Worm (Caenorhabditis elegans): ENCODE results near the gene Y51A2A.5.
A peak's percentile ranks its signal among the peaks of the same experiment; 100 is the strongest.

Y51A2A.5 gene

ce11 chrV:18298506-18298905 is at the start of gene Y51A2A.5:
TSS of gene Y51A2A.5 (plus strand) at chrV:18298806.
- no peak for TF ChIP-seq che-1 (tag; optimal IDR thresholded peaks at IDR 0.05)
- no peak for TF ChIP-seq fkh-10 (GFP tag; optimal IDR thresholded peaks at IDR 0.05)
- no peak for TF ChIP-seq tbx-2 (tag; optimal IDR thresholded peaks at IDR 0.05)
- TF ChIP-seq unc-3 (GFP tag; conservative IDR thresholded peaks at IDR 0.05), result no peak
- no peak for TF ChIP-seq unc-3 (tag; optimal IDR thresholded peaks at IDR 0.05)
- no peak for TF ChIP-seq ceh-30 (tag; optimal IDR thresholded peaks at IDR 0.05)
- TF ChIP-seq ama-1 (optimal IDR thresholded peaks at IDR 0.05), result no peak
- no peak for TF ChIP-seq ceh-2 (tag; optimal IDR thresholded peaks at IDR 0.05)
- no peak for TF ChIP-seq ceh-14 (tag; optimal IDR thresholded peaks at IDR 0.05)
- no peak for TF ChIP-seq pax-1 (tag; optimal IDR thresholded peaks at IDR 0.05)
- TF ChIP-seq ceh-31 (tag; optimal IDR thresholded peaks at IDR 0.05), result no peak
- TF ChIP-seq zip-5 (tag; optimal IDR thresholded peaks at IDR 0.05), result no peak
- TF ChIP-seq sdc-2 (tag; optimal IDR thresholded peaks at IDR 0.05), result no peak
- TF ChIP-seq ceh-22 (tag; optimal IDR thresholded peaks at IDR 0.05), result no peak
- no peak for TF ChIP-seq odd-2 (tag; optimal IDR thresholded peaks at IDR 0.05)
- no peak for TF ChIP-seq dmd-4 (tag; optimal IDR thresholded peaks at IDR 0.05; ENCODE audit: borderline replicate concordance)
- TF ChIP-seq Y22D7AL.16 (tag; optimal IDR thresholded peaks at IDR 0.05), result no peak

ce11 chrV:18252239-18252638 is 46.4 kb upstream of the Y51A2A.5 start, which contains the start of gene R10E8.1:
TSS of gene R10E8.1 (minus strand) at chrV:18252416.
- TF ChIP-seq syd-9 (tag; optimal IDR thresholded peaks at IDR 0.05) (no peak), lim-6 (tag; optimal IDR thresholded peaks at IDR 0.05) (no peak), odd-2 (tag; optimal IDR thresholded peaks at IDR 0.05) (no peak), tbx-2 (tag; optimal IDR thresholded peaks at IDR 0.05) (no peak), elt-2 (tag; optimal IDR thresholded peaks at IDR 0.05) (peak; percentile 13), C08G9.2 (tag; optimal IDR thresholded peaks at IDR 0.05) (no peak), elt-4 (tag; optimal IDR thresholded peaks at IDR 0.05) (no peak)

ce11 chrV:18253494-18253893 is 45.1 kb upstream of the Y51A2A.5 start, which contains the start of gene R10E8.2:
TSS of gene R10E8.2 (plus strand) at chrV:18253794.
- no peak for TF ChIP-seq pqm-1 (tag; optimal IDR thresholded peaks at IDR 0.05)
- TF ChIP-seq hlh-8 (tag; optimal IDR thresholded peaks at IDR 0.05), result no peak
- no peak for TF ChIP-seq ceh-18 (tag; optimal IDR thresholded peaks at IDR 0.05)
- no peak for TF ChIP-seq odd-2 (tag; optimal IDR thresholded peaks at IDR 0.05)

- TF ChIP-seq pha-4 (tag; optimal IDR thresholded peaks at IDR 0.05) (no peak), pha-2 (tag; optimal IDR thresholded peaks at IDR 0.05) (no peak), lim-6 (tag; optimal IDR thresholded peaks at IDR 0.05) (no peak), pag-3 (tag; optimal IDR thresholded peaks at IDR 0.05; ENCODE audit: borderline replicate concordance) (no peak), C38D4.7 (GFP tag; optimal IDR thresholded peaks at IDR 0.05) (no peak), nfya-1 (tag; optimal IDR thresholded peaks at IDR 0.05) (no peak), sdc-2 (tag; optimal IDR thresholded peaks at IDR 0.05) (no peak)
Measured at ce11 chrV:18254483-18254882, 44.1 kb upstream of the Y51A2A.5 start, which contains the start of gene R10E8.5. TSS of gene R10E8.5 (plus strand) at chrV:18254783.

- TF ChIP-seq F13H6.1 (tag; optimal IDR thresholded peaks at IDR 0.05) (no peak), fax-1 (tag; optimal IDR thresholded peaks at IDR 0.05) (no peak), fkh-6 (tag; optimal IDR thresholded peaks at IDR 0.05) (no peak), pax-1 (tag; optimal IDR thresholded peaks at IDR 0.05) (no peak), sox-2 (GFP tag; IDR thresholded peaks at IDR 0.05) (no peak), hlh-30 (tag; optimal IDR thresholded peaks at IDR 0.05; ENCODE audit: insufficient read depth) (no peak), ama-1 (optimal IDR thresholded peaks at IDR 0.05) (no peak), ets-4 (tag; optimal IDR thresholded peaks at IDR 0.05) (no peak), pqm-1 (tag; optimal IDR thresholded peaks at IDR 0.05) (no peak), ceh-19 (GFP tag; optimal IDR thresholded peaks at IDR 0.05) (no peak), unc-42 (tag; optimal IDR thresholded peaks at IDR 0.05) (no peak), C38D4.7 (GFP tag; optimal IDR thresholded peaks at IDR 0.05) (no peak), zip-5 (tag; optimal IDR thresholded peaks at IDR 0.05) (no peak), ceh-2 (tag; optimal IDR thresholded peaks at IDR 0.05) (no peak), nhr-232 (tag; optimal IDR thresholded peaks at IDR 0.05) (no peak), eyg-1 (tag; optimal IDR thresholded peaks at IDR 0.05) (no peak), nfya-1 (tag; optimal IDR thresholded peaks at IDR 0.05) (no peak)
Measured at ce11 chrV:18265514-18265913, 33.1 kb upstream of the Y51A2A.5 start.

Data from whole organism, late embryonic.